Worm (Caenorhabditis elegans) whole organism, L4 larva: ENCODE measurements around the gene C08F8.6.

Experiments
- D1046.2 ChIP-seq: fragments of 200-800 bp; sonication (Bioruptor generic); IDR thresholded peaks from 2 replicates; pipeline ENCODE4 v1.3.6; 2022; ENCODE audit warnings: missing genetic modification characterization, missing compliant biosample characterization
- F10B5.3 ChIP-seq: sonication (generic microtip); optimal IDR thresholded peaks from 2 replicates; lab custom pipeline; 2016; ENCODE audit warnings: mild to moderate bottlenecking, missing genetic modification characterization, missing compliant biosample characterization
- F26F4.8 ChIP-seq: fragments of 200-800 bp; sonication (Bioruptor generic); conservative IDR thresholded peaks from 2 replicates; pipeline ENCODE4 v1.3.6; 2022; ENCODE audit warnings: missing genetic modification characterization, missing compliant biosample characterization
- F44E2.7 ChIP-seq: fragments of 200-800 bp; sonication (Bioruptor generic); IDR thresholded peaks from 2 replicates; pipeline ENCODE4 v2.1.2; 2022; ENCODE audit warnings: missing genetic modification characterization, missing compliant biosample characterization
- F49E8.2 ChIP-seq: sonication (generic microtip); optimal IDR thresholded peaks from 2 replicates; lab custom pipeline; 2016; ENCODE audit warnings: missing compliant biosample characterization, mild to moderate bottlenecking, missing genetic modification characterization, borderline replicate concordance
- R02D3.7 ChIP-seq: fragments of 150-350 bp; sonication (generic microtip); optimal IDR thresholded peaks from 3 replicates; lab custom pipeline; 2014; ENCODE audit warnings: missing biosample characterization, missing genetic modification characterization
- T26A8.4 ChIP-seq: fragments of 200-800 bp; sonication (Bioruptor generic); IDR thresholded peaks from 2 replicates; pipeline ENCODE4 v1.3.6; 2022; ENCODE audit warnings: missing genetic modification characterization, missing compliant biosample characterization
- Y105C5A.15 ChIP-seq: fragments of 200-800 bp; sonication (Bioruptor generic); IDR thresholded peaks from 2 replicates; pipeline ENCODE4 v1.3.6; 2022; ENCODE audit warnings: missing genetic modification characterization, missing compliant biosample characterization
- Y5F2A.4 ChIP-seq: fragments of 200-800 bp; sonication (Bioruptor generic); optimal IDR thresholded peaks from 2 replicates; lab custom pipeline; 2018; ENCODE audit warnings: mild to moderate bottlenecking, missing genetic modification characterization, missing compliant biosample characterization
- ZK337.2 ChIP-seq: fragments of 200-800 bp; sonication (Bioruptor generic); IDR thresholded peaks from 2 replicates; pipeline ENCODE4 v1.3.6; 2022; ENCODE audit warnings: missing genetic modification reagents, missing genetic modification characterization, missing compliant biosample characterization
- ZK546.5 ChIP-seq, 2 experiments: sonication (generic microtip); optimal IDR thresholded peaks; 2 replicates each; lab custom pipeline; 2017; ENCODE audit warnings: missing biosample characterization in 2 of 2, missing genetic modification characterization in 2 of 2
- aha-1 ChIP-seq: fragments of 150-350 bp; peaks from one replicate; lab custom pipeline; 2014; ENCODE audit warnings: missing biosample characterization, missing genetic modification characterization
- aly-2 ChIP-seq: sonication (generic microtip); optimal IDR thresholded peaks from 2 replicates; lab custom pipeline; 2018; ENCODE audit warnings: missing biosample characterization, missing genetic modification characterization
- ama-1 ChIP-seq: fragments of 150-350 bp; optimal IDR thresholded peaks from 2 replicates; lab custom pipeline; 2014; ENCODE audit warnings: inconsistent platforms, mixed read lengths
- attf-4 ChIP-seq: sonication (generic microtip); optimal IDR thresholded peaks from 3 replicates; lab custom pipeline; 2017; ENCODE audit warnings: missing biosample characterization, missing genetic modification characterization
- ceh-28 ChIP-seq: fragments of 150-350 bp; optimal IDR thresholded peaks from 2 replicates; lab custom pipeline; 2014; ENCODE audit warnings: missing biosample characterization, missing genetic modification reagents, missing genetic modification characterization
- ceh-32 ChIP-seq: sonication (generic microtip); optimal IDR thresholded peaks from 2 replicates; lab custom pipeline; 2016; ENCODE audit warnings: mild to moderate bottlenecking, missing genetic modification characterization, missing compliant biosample characterization; ENCODE audit not compliant: poor library complexity
- ceh-82 ChIP-seq: sonication (generic microtip); optimal IDR thresholded peaks from 2 replicates; lab custom pipeline; 2017; ENCODE audit warnings: missing biosample characterization, missing genetic modification characterization
- ctbp-1 ChIP-seq: fragments of 200-800 bp; sonication (Bioruptor generic); IDR thresholded peaks from 2 replicates; pipeline ENCODE4 v1.3.6; 2022; ENCODE audit warnings: missing genetic modification reagents, missing genetic modification characterization, missing compliant biosample characterization
- daf-12 ChIP-seq: fragments of 150-350 bp; optimal IDR thresholded peaks from 2 replicates; lab custom pipeline; 2014; ENCODE audit warnings: missing biosample characterization, missing genetic modification reagents, missing genetic modification characterization
- daf-16 ChIP-seq, 3 experiments: sonication (generic microtip); optimal IDR thresholded peaks; 2 replicates each; lab custom pipeline; 2016 to 2017; ENCODE audit warnings: missing genetic modification characterization in 3 of 3, missing genetic modification reagents in 3 of 3, mild to moderate bottlenecking in 2 of 3, missing compliant biosample characterization in 2 of 3, missing biosample characterization in 1 of 3, moderate library complexity in 1 of 3
- dmd-6 ChIP-seq: fragments of 200-800 bp; sonication (Bioruptor generic); IDR thresholded peaks from 2 replicates; pipeline ENCODE4 v1.3.6; 2022; ENCODE audit warnings: missing genetic modification reagents, missing genetic modification characterization, missing compliant biosample characterization
- dmd-8 ChIP-seq: fragments of 200-800 bp; sonication (Bioruptor generic); IDR thresholded peaks from 2 replicates; pipeline ENCODE4 v1.3.6; 2022; ENCODE audit warnings: missing genetic modification characterization, missing compliant biosample characterization
- dve-1 ChIP-seq: sonication (generic microtip); optimal IDR thresholded peaks from 2 replicates; lab custom pipeline; 2017; ENCODE audit warnings: antibody characterized with exemption, mild to moderate bottlenecking, missing genetic modification characterization, missing compliant biosample characterization; ENCODE audit not compliant: insufficient read depth
- fos-1 ChIP-seq: fragments of 150-350 bp; optimal IDR thresholded peaks from 2 replicates; lab custom pipeline; 2014; ENCODE audit warnings: missing biosample characterization, missing genetic modification characterization
- hif-1 ChIP-seq, 2 experiments: sonication (generic microtip); optimal IDR thresholded peaks; 2 replicates each; lab custom pipeline; 2016 to 2017; ENCODE audit warnings: missing compliant biosample characterization in 2 of 2, missing genetic modification characterization in 2 of 2, missing genetic modification reagents in 2 of 2, missing genotype in 2 of 2, mild to moderate bottlenecking in 1 of 2
- hmg-1.1 ChIP-seq: fragments of 200-800 bp; sonication (Bioruptor generic); IDR thresholded peaks from 2 replicates; pipeline ENCODE4 v1.3.6; 2022; ENCODE audit warnings: missing genetic modification reagents, missing genetic modification characterization, missing compliant biosample characterization
- jun-1 ChIP-seq: fragments of 150-350 bp; optimal IDR thresholded peaks from 2 replicates; lab custom pipeline; 2014; ENCODE audit warnings: missing biosample characterization, missing genetic modification reagents, missing genetic modification characterization
- lim-7 ChIP-seq: fragments of 200-800 bp; sonication (Bioruptor generic); IDR thresholded peaks from 2 replicates; pipeline ENCODE4 v1.3.6; 2022; ENCODE audit warnings: missing genetic modification characterization, missing compliant biosample characterization
- lin-1 ChIP-seq: fragments of 200-800 bp; sonication (Bioruptor generic); IDR thresholded peaks from 2 replicates; pipeline ENCODE4 v1.3.6; 2022; ENCODE audit warnings: missing genetic modification reagents, missing genetic modification characterization, missing compliant biosample characterization
- lin-13 ChIP-seq: fragments of 150-350 bp; optimal IDR thresholded peaks from 2 replicates; lab custom pipeline; 2014; ENCODE audit warnings: missing biosample characterization, missing genetic modification reagents, missing genetic modification characterization
- lir-3 ChIP-seq: sonication (generic microtip); optimal IDR thresholded peaks from 2 replicates; lab custom pipeline; 2016; ENCODE audit warnings: mild to moderate bottlenecking, missing genetic modification characterization, missing compliant biosample characterization
- madf-9 ChIP-seq: fragments of 200-800 bp; sonication (Bioruptor generic); conservative IDR thresholded peaks from 2 replicates; pipeline ENCODE4 v1.3.6; 2022; ENCODE audit warnings: missing genetic modification reagents, missing genetic modification characterization, missing compliant biosample characterization
- nhr-10 ChIP-seq: fragments of 150-350 bp; optimal IDR thresholded peaks from 2 replicates; lab custom pipeline; 2014; ENCODE audit warnings: missing biosample characterization, missing genetic modification characterization
- nhr-11 ChIP-seq: fragments of 150-350 bp; optimal IDR thresholded peaks from 2 replicates; lab custom pipeline; 2014; ENCODE audit warnings: missing biosample characterization, missing genetic modification characterization
- nhr-41 ChIP-seq: fragments of 200-800 bp; sonication (Bioruptor generic); IDR thresholded peaks from 2 replicates; pipeline ENCODE4 v1.3.6; 2022; ENCODE audit warnings: missing genetic modification reagents, missing genetic modification characterization, missing compliant biosample characterization
- nhr-42 ChIP-seq: fragments of 200-800 bp; sonication (Bioruptor generic); IDR thresholded peaks from 2 replicates; pipeline ENCODE4 v1.3.6; 2022; ENCODE audit warnings: missing genetic modification characterization, missing compliant biosample characterization
- nhr-6 ChIP-seq: fragments of 150-350 bp; optimal IDR thresholded peaks from 2 replicates; lab custom pipeline; 2014; ENCODE audit warnings: missing biosample characterization, missing genetic modification characterization
- nhr-76 ChIP-seq: fragments of 150-350 bp; optimal IDR thresholded peaks from 2 replicates; lab custom pipeline; 2014; ENCODE audit warnings: missing biosample characterization, missing genetic modification characterization
- pha-4 ChIP-seq, 2 experiments: fragments of 150-350 bp in 1 of 2; fragments of 200-800 bp in 1 of 2; sonication (Bioruptor generic) in 1 of 2; IDR thresholded peaks in 1 of 2; optimal IDR thresholded peaks in 1 of 2; 2 replicates each; pipeline versions ENCODE4 v1.3.6 to Lab custom; 2014 to 2022; ENCODE audit warnings: missing genetic modification characterization in 2 of 2, missing genetic modification reagents in 2 of 2, missing biosample characterization in 1 of 2, missing compliant biosample characterization in 1 of 2
- php-3 ChIP-seq: fragments of 200-800 bp; sonication (Bioruptor generic); IDR thresholded peaks from 2 replicates; pipeline ENCODE4 v1.3.6; 2022; ENCODE audit warnings: missing genetic modification reagents, missing genetic modification characterization, missing compliant biosample characterization
- rbr-2 ChIP-seq: sonication (generic microtip); optimal IDR thresholded peaks from 2 replicates; lab custom pipeline; 2016; ENCODE audit warnings: missing genotype, missing genetic modification characterization, missing compliant biosample characterization
- saeg-2 ChIP-seq: fragments of 200-800 bp; sonication (Bioruptor generic); IDR thresholded peaks from 2 replicates; pipeline ENCODE4 v1.3.6; 2022; ENCODE audit warnings: missing genetic modification reagents, missing genetic modification characterization, missing compliant biosample characterization
- sdz-12 ChIP-seq: fragments of 200-800 bp; sonication (Bioruptor generic); optimal IDR thresholded peaks from 2 replicates; lab custom pipeline; 2018; ENCODE audit warnings: mild to moderate bottlenecking, missing genetic modification characterization, missing compliant biosample characterization
- set-16 ChIP-seq: fragments of 200-800 bp; sonication (Bioruptor generic); IDR thresholded peaks from 2 replicates; pipeline ENCODE4 v1.3.6; 2022; ENCODE audit warnings: missing genetic modification reagents, missing genetic modification characterization, missing compliant biosample characterization
- spr-1 ChIP-seq: sonication (generic microtip); optimal IDR thresholded peaks from 2 replicates; lab custom pipeline; 2016; ENCODE audit warnings: mild to moderate bottlenecking, missing genetic modification characterization, missing compliant biosample characterization
- unc-62 ChIP-seq, 3 experiments: fragments of 150-350 bp in 1 of 3; sonication (generic microtip); optimal IDR thresholded peaks in 2 of 3; peaks in 1 of 3; 1 replicate in 1 of 3; 2 replicates in 2 of 3; lab custom pipeline; 2014 to 2017; ENCODE audit warnings: missing biosample characterization in 3 of 3, missing genetic modification characterization in 3 of 3, missing genetic modification reagents in 3 of 3, missing genotype in 1 of 3
- zip-2 ChIP-seq: fragments of 150-350 bp; optimal IDR thresholded peaks from 2 replicates; lab custom pipeline; 2014; ENCODE audit warnings: missing biosample characterization, missing genetic modification characterization
- ztf-7 ChIP-seq: fragments of 150-350 bp; optimal IDR thresholded peaks from 2 replicates; lab custom pipeline; 2014; ENCODE audit warnings: missing biosample characterization, missing genetic modification characterization

C08F8.6 gene

ce11 chrIV:11149454-11150163 lies 15.1 kb downstream of the C08F8.6 start, which contains the start of the genes F01G4.6 and pfd-1 (continued):
- TF ChIP-seq dve-1 (tag; lab: Kevin White, UChicago) (peak; percentile 99), lin-1 (peak; percentile 90), ceh-28 (tag; lab: Kevin White, UChicago) (no peak), D1046.2 (no peak), dmd-6 (GFP tag; lab: Robert Waterston, UW) (peak; percentile 90), lir-3 (tag; lab: Kevin White, UChicago) (no peak), T26A8.4 (peak; percentile 89), nhr-11 (tag; lab: Kevin White, UChicago) (peak; percentile 92), daf-16 (GFP tag; optimal IDR thresholded peaks at IDR 0.05; lab: Kevin White, UChicago) (peak in 1 of 2 experiments; percentile 61), daf-16 (tag; optimal IDR thresholded peaks at IDR 0.05; lab: Kevin White, UChicago) (peak; percentile 70), attf-4 (tag; lab: Kevin White, UChicago) (no peak), F49E8.2 (no peak), unc-62 (GFP tag; optimal IDR thresholded peaks at IDR 0.05 in 1 of 2; lab: Kevin White, UChicago) (peak in 1 of 2 experiments; percentile 21), unc-62 (tag; optimal IDR thresholded peaks at IDR 0.05; lab: Kevin White, UChicago) (no peak), nhr-42 (GFP tag; lab: Robert Waterston, UW) (0 out of 2 replicates have a peak, but pooled peaks have one; percentile 11), ceh-32 (tag; lab: Kevin White, UChicago) (no peak), fos-1 (tag; lab: Kevin White, UChicago) (no peak), lim-7 (GFP tag; lab: Robert Waterston, UW) (no peak), set-16 (GFP tag; lab: Robert Waterston, UW) (peak; percentile 18; the same call in 1 of the 2 replicates), F10B5.3 (tag; lab: Kevin White, UChicago) (peak; percentile 33), F26F4.8 (GFP tag; lab: Robert Waterston, UW) (no peak), nhr-10 (tag; lab: Kevin White, UChicago) (no peak), aha-1 (tag; lab: Kevin White, UChicago) (peak; percentile 93), pha-4 (GFP tag; IDR thresholded peaks at IDR 0.05; lab: Robert Waterston, UW) (peak; percentile 85), pha-4 (tag; optimal IDR thresholded peaks at IDR 0.05; lab: Kevin White, UChicago) (peak; percentile 74), daf-12 (tag; lab: Kevin White, UChicago) (no peak), madf-9 (no peak), rbr-2 (tag; lab: Kevin White, UChicago) (peak; percentile 91), lin-13 (peak; percentile 85), ama-1 (peak; percentile 53), jun-1 (tag; lab: Kevin White, UChicago) (peak; percentile 83), F44E2.7 (GFP tag; lab: Robert Waterston, UW) (no peak), R02D3.7 (tag; lab: Kevin White, UChicago) (no peak), ctbp-1 (GFP tag; lab: Robert Waterston, UW) (peak; percentile 69; the same call in 1 of the 2 replicates), Y105C5A.15 (GFP tag; lab: Robert Waterston, UW) (no peak), nhr-6 (tag; lab: Kevin White, UChicago) (peak; percentile 92), hmg-1.1 (peak; percentile 87), spr-1 (tag; lab: Kevin White, UChicago) (peak; percentile 42), php-3 (GFP tag; lab: Robert Waterston, UW) (peak; percentile 75), nhr-76 (tag; lab: Kevin White, UChicago) (peak; percentile 53), ZK546.5 (tag; optimal IDR thresholded peaks at IDR 0.05; lab: Kevin White, UChicago) (peak; percentile 99), ZK337.2 (GFP tag; lab: Robert Waterston, UW) (no peak), saeg-2 (no peak; the same call in 1 of the 2 replicates), dmd-8 (no peak), sdz-12 (GFP tag; lab: Kevin White, UChicago) (peak; percentile 30), nhr-41 (GFP tag; lab: Robert Waterston, UW) (no peak), zip-2 (tag; lab: Kevin White, UChicago) (peak; percentile 42), ceh-82 (tag; lab: Kevin White, UChicago) (no peak), aly-2 (no peak), Y5F2A.4 (GFP tag; lab: Kevin White, UChicago) (no peak), ztf-7 (tag; lab: Kevin White, UChicago) (no peak), hif-1 (tag; optimal IDR thresholded peaks at IDR 0.05; lab: Kevin White, UChicago) (peak; percentile 29 to 89)
